Worm (Caenorhabditis elegans) whole organism, L4 larva: ENCODE results near the gene ptr-19.

Experiments used
- D1046.2 ChIP-seq: fragments of 200-800 bp; sonication (Bioruptor generic); IDR thresholded peaks from 2 replicates; pipeline ENCODE4 v1.3.6; 2022; ENCODE audit warnings: missing genetic modification characterization, missing compliant biosample characterization
- F10B5.3 ChIP-seq: sonication (generic microtip); optimal IDR thresholded peaks from 2 replicates; lab custom pipeline; 2016; ENCODE audit warnings: mild to moderate bottlenecking, missing genetic modification characterization, missing compliant biosample characterization
- F26F4.8 ChIP-seq: fragments of 200-800 bp; sonication (Bioruptor generic); conservative IDR thresholded peaks from 2 replicates; pipeline ENCODE4 v1.3.6; 2022; ENCODE audit warnings: missing genetic modification characterization, missing compliant biosample characterization
- F37D6.2 ChIP-seq: sonication (generic microtip); optimal IDR thresholded peaks from 2 replicates; lab custom pipeline; 2016; ENCODE audit warnings: mild to moderate bottlenecking, missing genetic modification characterization, missing compliant biosample characterization
- F49E8.2 ChIP-seq: sonication (generic microtip); optimal IDR thresholded peaks from 2 replicates; lab custom pipeline; 2016; ENCODE audit warnings: missing compliant biosample characterization, mild to moderate bottlenecking, missing genetic modification characterization, borderline replicate concordance
- R02D3.7 ChIP-seq: fragments of 150-350 bp; sonication (generic microtip); optimal IDR thresholded peaks from 3 replicates; lab custom pipeline; 2014; ENCODE audit warnings: missing biosample characterization, missing genetic modification characterization
- T26A8.4 ChIP-seq: fragments of 200-800 bp; sonication (Bioruptor generic); IDR thresholded peaks from 2 replicates; pipeline ENCODE4 v1.3.6; 2022; ENCODE audit warnings: missing genetic modification characterization, missing compliant biosample characterization
- Y75B8A.6 ChIP-seq: fragments of 200-800 bp; sonication (Bioruptor generic); IDR thresholded peaks from 2 replicates; pipeline ENCODE4 v1.3.6; 2022; ENCODE audit warnings: missing genetic modification reagents, missing genetic modification characterization, missing compliant biosample characterization
- aha-1 ChIP-seq: fragments of 150-350 bp; peaks from one replicate; lab custom pipeline; 2014; ENCODE audit warnings: missing biosample characterization, missing genetic modification characterization
- aly-2 ChIP-seq: sonication (generic microtip); optimal IDR thresholded peaks from 2 replicates; lab custom pipeline; 2018; ENCODE audit warnings: missing biosample characterization, missing genetic modification characterization
- ceh-44 ChIP-seq: fragments of 200-800 bp; sonication (Bioruptor generic); IDR thresholded peaks from 2 replicates; pipeline ENCODE4 v1.3.6; 2022; ENCODE audit warnings: missing genetic modification reagents, missing genetic modification characterization, missing compliant biosample characterization
- ces-1 ChIP-seq: fragments of 150-350 bp; sonication (generic microtip); optimal IDR thresholded peaks from 4 replicates; lab custom pipeline; 2014; ENCODE audit warnings: missing biosample characterization, missing genetic modification reagents, missing genetic modification characterization
- ctbp-1 ChIP-seq: fragments of 200-800 bp; sonication (Bioruptor generic); IDR thresholded peaks from 2 replicates; pipeline ENCODE4 v1.3.6; 2022; ENCODE audit warnings: missing genetic modification reagents, missing genetic modification characterization, missing compliant biosample characterization
- daf-8 ChIP-seq: fragments of 200-800 bp; sonication (Bioruptor generic); IDR thresholded peaks from 2 replicates; pipeline ENCODE4 v1.3.6; 2022; ENCODE audit warnings: missing genetic modification characterization, missing compliant biosample characterization
- duxl-1 ChIP-seq: sonication (generic microtip); optimal IDR thresholded peaks from 2 replicates; lab custom pipeline; 2016; ENCODE audit warnings: mild to moderate bottlenecking, missing genetic modification characterization, moderate library complexity, missing compliant biosample characterization; ENCODE audit not compliant: poor library complexity
- dve-1 ChIP-seq: sonication (generic microtip); optimal IDR thresholded peaks from 2 replicates; lab custom pipeline; 2017; ENCODE audit warnings: antibody characterized with exemption, mild to moderate bottlenecking, missing genetic modification characterization, missing compliant biosample characterization; ENCODE audit not compliant: insufficient read depth
- egl-27 ChIP-seq: sonication (generic microtip); optimal IDR thresholded peaks from 3 replicates; lab custom pipeline; 2017; ENCODE audit warnings: missing biosample characterization, missing genetic modification reagents, missing genetic modification characterization
- hif-1 ChIP-seq, 2 experiments: sonication (generic microtip); optimal IDR thresholded peaks; 2 replicates each; lab custom pipeline; 2016 to 2017; ENCODE audit warnings: missing compliant biosample characterization in 2 of 2, missing genetic modification characterization in 2 of 2, missing genetic modification reagents in 2 of 2, missing genotype in 2 of 2, mild to moderate bottlenecking in 1 of 2
- hlh-11 ChIP-seq: fragments of 200-800 bp; sonication (Bioruptor generic); optimal IDR thresholded peaks from 2 replicates; lab custom pipeline; 2018; ENCODE audit warnings: mild to moderate bottlenecking, missing genetic modification characterization, missing compliant biosample characterization
- hlh-30 ChIP-seq: sonication (generic microtip); optimal IDR thresholded peaks from 2 replicates; lab custom pipeline; 2017; ENCODE audit warnings: antibody characterized with exemption, mild to moderate bottlenecking, missing genetic modification characterization, missing compliant biosample characterization; ENCODE audit not compliant: insufficient read depth
- lin-1 ChIP-seq: fragments of 200-800 bp; sonication (Bioruptor generic); IDR thresholded peaks from 2 replicates; pipeline ENCODE4 v1.3.6; 2022; ENCODE audit warnings: missing genetic modification reagents, missing genetic modification characterization, missing compliant biosample characterization
- lin-13 ChIP-seq: fragments of 150-350 bp; optimal IDR thresholded peaks from 2 replicates; lab custom pipeline; 2014; ENCODE audit warnings: missing biosample characterization, missing genetic modification reagents, missing genetic modification characterization
- lin-29 ChIP-seq: fragments of 200-800 bp; sonication (Bioruptor generic); IDR thresholded peaks from 2 replicates; pipeline ENCODE4 v1.3.6; 2022; ENCODE audit warnings: missing genetic modification reagents, missing genetic modification characterization, missing compliant biosample characterization
- lin-38 ChIP-seq: fragments of 200-800 bp; sonication (Bioruptor generic); IDR thresholded peaks from 2 replicates; pipeline ENCODE4 v1.3.6; 2022; ENCODE audit warnings: missing genetic modification reagents, missing genetic modification characterization, missing compliant biosample characterization
- lin-39 ChIP-seq: fragments of 150-350 bp; optimal IDR thresholded peaks from 2 replicates; lab custom pipeline; 2014; ENCODE audit warnings: missing biosample characterization, missing genetic modification reagents, missing genetic modification characterization
- lir-3 ChIP-seq: sonication (generic microtip); optimal IDR thresholded peaks from 2 replicates; lab custom pipeline; 2016; ENCODE audit warnings: mild to moderate bottlenecking, missing genetic modification characterization, missing compliant biosample characterization
- lsy-2 ChIP-seq, 2 experiments: fragments of 150-350 bp in 1 of 2; sonication (generic microtip) in 1 of 2; optimal IDR thresholded peaks; 2 replicates each; lab custom pipeline; 2014 to 2017; ENCODE audit warnings: missing biosample characterization in 2 of 2, missing genetic modification characterization in 2 of 2
- madf-5 ChIP-seq, 2 experiments: fragments of 200-800 bp; sonication (Bioruptor generic); IDR thresholded peaks; 2 replicates each; pipeline ENCODE4 v1.3.6; 2022; ENCODE audit warnings: missing compliant biosample characterization in 2 of 2, missing genetic modification characterization in 2 of 2
- madf-9 ChIP-seq: fragments of 200-800 bp; sonication (Bioruptor generic); conservative IDR thresholded peaks from 2 replicates; pipeline ENCODE4 v1.3.6; 2022; ENCODE audit warnings: missing genetic modification reagents, missing genetic modification characterization, missing compliant biosample characterization
- mdl-1 ChIP-seq, 2 experiments: fragments of 150-350 bp in 1 of 2; sonication (generic microtip) in 1 of 2; optimal IDR thresholded peaks; 2 replicates each; lab custom pipeline; 2014 to 2017; ENCODE audit warnings: missing biosample characterization in 2 of 2, missing genetic modification characterization in 2 of 2
- mes-2 ChIP-seq: sonication (generic microtip); optimal IDR thresholded peaks from 2 replicates; lab custom pipeline; 2016; ENCODE audit warnings: missing genotype, mild to moderate bottlenecking, missing genetic modification characterization, missing compliant biosample characterization; ENCODE audit not compliant: poor library complexity, severe bottlenecking
- mxl-2 ChIP-seq: fragments of 200-800 bp; sonication (Bioruptor generic); conservative IDR thresholded peaks from 2 replicates; pipeline ENCODE4 v1.3.6; 2022; ENCODE audit warnings: missing genetic modification reagents, missing genetic modification characterization, missing compliant biosample characterization
- mxl-3 ChIP-seq: fragments of 200-800 bp; sonication (Bioruptor generic); optimal IDR thresholded peaks from 2 replicates; lab custom pipeline; 2018; ENCODE audit warnings: mild to moderate bottlenecking, missing genetic modification characterization, missing compliant biosample characterization
- nhr-102 ChIP-seq: sonication (generic microtip); optimal IDR thresholded peaks from 2 replicates; lab custom pipeline; 2016; ENCODE audit warnings: mild to moderate bottlenecking, missing genetic modification characterization, moderate library complexity, missing compliant biosample characterization
- nhr-11 ChIP-seq: fragments of 150-350 bp; optimal IDR thresholded peaks from 2 replicates; lab custom pipeline; 2014; ENCODE audit warnings: missing biosample characterization, missing genetic modification characterization
- nhr-25 ChIP-seq: sonication (generic microtip); optimal IDR thresholded peaks from 2 replicates; lab custom pipeline; 2017; ENCODE audit warnings: missing genetic modification characterization, mild to moderate bottlenecking, missing compliant biosample characterization, antibody characterized with exemption, moderate library complexity, borderline replicate concordance; ENCODE audit not compliant: insufficient read depth
- nhr-28 ChIP-seq: fragments of 150-350 bp; optimal IDR thresholded peaks from 2 replicates; lab custom pipeline; 2014; ENCODE audit warnings: missing biosample characterization, missing genetic modification characterization
- nhr-41 ChIP-seq: fragments of 200-800 bp; sonication (Bioruptor generic); IDR thresholded peaks from 2 replicates; pipeline ENCODE4 v1.3.6; 2022; ENCODE audit warnings: missing genetic modification reagents, missing genetic modification characterization, missing compliant biosample characterization
- nhr-42 ChIP-seq: fragments of 200-800 bp; sonication (Bioruptor generic); IDR thresholded peaks from 2 replicates; pipeline ENCODE4 v1.3.6; 2022; ENCODE audit warnings: missing genetic modification characterization, missing compliant biosample characterization
- nhr-6 ChIP-seq: fragments of 150-350 bp; optimal IDR thresholded peaks from 2 replicates; lab custom pipeline; 2014; ENCODE audit warnings: missing biosample characterization, missing genetic modification characterization
- pha-4 ChIP-seq, 2 experiments: fragments of 150-350 bp in 1 of 2; fragments of 200-800 bp in 1 of 2; sonication (Bioruptor generic) in 1 of 2; IDR thresholded peaks in 1 of 2; optimal IDR thresholded peaks in 1 of 2; 2 replicates each; pipeline versions ENCODE4 v1.3.6 to Lab custom; 2014 to 2022; ENCODE audit warnings: missing genetic modification characterization in 2 of 2, missing genetic modification reagents in 2 of 2, missing biosample characterization in 1 of 2, missing compliant biosample characterization in 1 of 2
- php-3 ChIP-seq: fragments of 200-800 bp; sonication (Bioruptor generic); IDR thresholded peaks from 2 replicates; pipeline ENCODE4 v1.3.6; 2022; ENCODE audit warnings: missing genetic modification reagents, missing genetic modification characterization, missing compliant biosample characterization
- skn-1 ChIP-seq: fragments of 150-350 bp; optimal IDR thresholded peaks from 2 replicates; lab custom pipeline; 2014; ENCODE audit warnings: missing biosample characterization, missing genetic modification characterization
- spr-1 ChIP-seq: sonication (generic microtip); optimal IDR thresholded peaks from 2 replicates; lab custom pipeline; 2016; ENCODE audit warnings: mild to moderate bottlenecking, missing genetic modification characterization, missing compliant biosample characterization
- unc-130 ChIP-seq: sonication (generic microtip); optimal IDR thresholded peaks from 2 replicates; lab custom pipeline; 2016; ENCODE audit warnings: missing genetic modification reagents, missing genetic modification characterization, missing compliant biosample characterization
- zag-1 ChIP-seq: fragments of 150-350 bp; optimal IDR thresholded peaks from 2 replicates; lab custom pipeline; 2014; ENCODE audit warnings: missing biosample characterization, missing genetic modification characterization
- zfp-2 ChIP-seq: sonication (generic microtip); optimal IDR thresholded peaks from 2 replicates; lab custom pipeline; 2016; ENCODE audit warnings: mild to moderate bottlenecking, missing genetic modification characterization, missing compliant biosample characterization
- zip-11 ChIP-seq: fragments of 200-800 bp; sonication (Bioruptor generic); IDR thresholded peaks from 2 replicates; pipeline ENCODE4 v1.3.6; 2022; ENCODE audit warnings: missing genetic modification characterization, missing compliant biosample characterization
- zip-2 ChIP-seq: fragments of 150-350 bp; optimal IDR thresholded peaks from 2 replicates; lab custom pipeline; 2014; ENCODE audit warnings: missing biosample characterization, missing genetic modification characterization

ptr-19 gene

ce11 chrIII:10742382-10742860, 39.2 kb upstream of the ptr-19 start, which contains the start of the genes tbb-1 and rib-2 (continued):
- no peak for TF ChIP-seq zip-11 (GFP tag; lab: Robert Waterston, UW)
- TF ChIP-seq ces-1: no peak
- no peak for TF ChIP-seq lir-3 (tag; lab: Kevin White, UChicago)
- no peak for TF ChIP-seq skn-1
- no peak for TF ChIP-seq Y75B8A.6 (GFP tag; lab: Robert Waterston, UW)
- no peak for TF ChIP-seq lin-39 (tag; lab: Kevin White, UChicago)
- TF ChIP-seq D1046.2 (GFP tag; lab: Robert Waterston, UW): 0 out of 2 replicates have a peak, but pooled peaks have one; percentile 45
- TF ChIP-seq nhr-25 (tag; lab: Kevin White, UChicago): peak; percentile 71
- TF ChIP-seq hlh-11 (tag; lab: Kevin White, UChicago): peak; percentile 96
- peak; percentile 82 for TF ChIP-seq mes-2 (tag; lab: Kevin White, UChicago)
- peak in 1 of 2 experiments; percentile 71 for TF ChIP-seq hif-1 (tag; optimal IDR thresholded peaks at IDR 0.05; lab: Kevin White, UChicago)
- TF ChIP-seq daf-8 (GFP tag; lab: Robert Waterston, UW): no peak
- peak in 1 of 2 experiments; percentile 87 for TF ChIP-seq lsy-2 (tag; optimal IDR thresholded peaks at IDR 0.05; lab: Kevin White, UChicago)
- peak; percentile 83; the same call in 1 of the 2 replicates for TF ChIP-seq madf-9 (GFP tag; lab: Robert Waterston, UW)
- TF ChIP-seq php-3: peak; percentile 99
- TF ChIP-seq F49E8.2 (tag; lab: Kevin White, UChicago): peak; percentile 89
- 0 out of 2 replicates have a peak, but pooled peaks have one; percentile 53 for TF ChIP-seq nhr-42 (GFP tag; lab: Robert Waterston, UW)
- TF ChIP-seq aha-1: peak; percentile 89
- peak; percentile 97 for TF ChIP-seq lin-1
- no peak for TF ChIP-seq F26F4.8 (GFP tag; lab: Robert Waterston, UW)
- TF ChIP-seq nhr-41: peak; percentile 68; the same call in 1 of the 2 replicates
- TF ChIP-seq madf-5 (GFP tag; IDR thresholded peaks at IDR 0.05; lab: Robert Waterston, UW): no peak
- TF ChIP-seq mxl-2 (GFP tag; lab: Robert Waterston, UW): no peak
- TF ChIP-seq hlh-30 (tag; lab: Kevin White, UChicago): peak; percentile 88
- peak; percentile 76 for TF ChIP-seq nhr-102 (tag; lab: Kevin White, UChicago)
- no peak for TF ChIP-seq zip-2 (tag; lab: Kevin White, UChicago)
- TF ChIP-seq nhr-28 (tag; lab: Kevin White, UChicago): peak; percentile 85
- no peak for TF ChIP-seq lin-29 (GFP tag; lab: Robert Waterston, UW)
- 0 out of 2 replicates have a peak, but pooled peaks have one; percentile 27 for TF ChIP-seq ceh-44 (GFP tag; lab: Robert Waterston, UW)
- no peak for TF ChIP-seq zag-1 (tag; lab: Kevin White, UChicago)
- TF ChIP-seq nhr-6: peak; percentile 78
- TF ChIP-seq nhr-11 (tag; lab: Kevin White, UChicago): peak; percentile 16
- no peak for TF ChIP-seq F10B5.3
- TF ChIP-seq spr-1 (tag; lab: Kevin White, UChicago): peak; percentile 18
- no peak for TF ChIP-seq egl-27
- peak; percentile 65 for TF ChIP-seq T26A8.4 (GFP tag; lab: Robert Waterston, UW)
- peak; percentile 13 for TF ChIP-seq zfp-2 (tag; lab: Kevin White, UChicago)
- peak; percentile 76 for TF ChIP-seq pha-4 (GFP tag; IDR thresholded peaks at IDR 0.05; lab: Robert Waterston, UW)
- no peak for TF ChIP-seq pha-4 (tag; optimal IDR thresholded peaks at IDR 0.05; lab: Kevin White, UChicago)
- peak; percentile 93 for TF ChIP-seq lin-13 (GFP tag; lab: Kevin White, UChicago)
- TF ChIP-seq dve-1 (tag; lab: Kevin White, UChicago): peak; percentile 96
- TF ChIP-seq aly-2 (tag; lab: Kevin White, UChicago): no peak
- peak; percentile 95 for TF ChIP-seq unc-130 (GFP tag; lab: Kevin White, UChicago)
- TF ChIP-seq duxl-1 (tag; lab: Kevin White, UChicago): no peak
- peak; percentile 29 to 88 for TF ChIP-seq mdl-1 (tag; optimal IDR thresholded peaks at IDR 0.05; lab: Kevin White, UChicago)
- no peak for TF ChIP-seq ctbp-1
- TF ChIP-seq F37D6.2 (tag; lab: Kevin White, UChicago): no peak
- TF ChIP-seq R02D3.7: no peak
- TF ChIP-seq mxl-3 (GFP tag; lab: Kevin White, UChicago): peak; percentile 90
- TF ChIP-seq lin-38 (GFP tag; lab: Robert Waterston, UW): peak; percentile 99
